Worm (Caenorhabditis elegans): ENCODE data around the gene misc-1.

Gene misc-1

ce11 chrII:285627-286550 is 536 bp upstream of the misc-1 start, which contains the start of gene B0432.10 (continued):
- TF ChIP-seq lir-3 (tag; optimal IDR thresholded peaks at IDR 0.05; ENCODE audit: poor library complexity) (no peak), nhr-77 (tag; optimal IDR thresholded peaks at IDR 0.05) (peak; percentile 38), lin-14 (GFP tag; optimal IDR thresholded peaks at IDR 0.05) (peak; percentile 89), nhr-28 (tag; optimal IDR thresholded peaks at IDR 0.05) (no peak), irx-1 (tag; optimal IDR thresholded peaks at IDR 0.05) (peak; percentile 87), C04F5.9 (tag; optimal IDR thresholded peaks at IDR 0.05) (peak; percentile 65), ama-1 (optimal IDR thresholded peaks at IDR 0.05) (no peak), snpc-4 (tag; optimal IDR thresholded peaks at IDR 0.05) (peak; percentile 84), nhr-90 (tag; optimal IDR thresholded peaks at IDR 0.05; ENCODE audit: poor library complexity) (peak; percentile 86), nhr-85 (tag) (peak; percentile 90), nhr-20 (tag; optimal IDR thresholded peaks at IDR 0.05) (peak; percentile 89), skn-1 (tag; optimal IDR thresholded peaks at IDR 0.05) (peak; percentile 95), snu-23 (GFP tag; optimal IDR thresholded peaks at IDR 0.05) (peak; percentile 93), blmp-1 (tag; optimal IDR thresholded peaks at IDR 0.05) (peak; percentile 77), hlh-4 (tag; optimal IDR thresholded peaks at IDR 0.05) (no peak), alr-1 (tag; optimal IDR thresholded peaks at IDR 0.05; ENCODE audit: borderline replicate concordance) (no peak), ztf-4 (tag; optimal IDR thresholded peaks at IDR 0.05) (peak; percentile 27), fkh-10 (GFP tag; optimal IDR thresholded peaks at IDR 0.05) (no peak), mab-9 (GFP tag; IDR thresholded peaks at IDR 0.05) (peak; percentile 82), swsn-7 (tag; optimal IDR thresholded peaks at IDR 0.05) (peak; percentile 89), unc-62 (GFP tag; optimal IDR thresholded peaks at IDR 0.05) (no peak), nhr-84 (tag; optimal IDR thresholded peaks at IDR 0.05) (no peak), lin-39 (tag; optimal IDR thresholded peaks at IDR 0.05) (peak; percentile 88), C34B4.2 (tag; optimal IDR thresholded peaks at IDR 0.05) (no peak), sox-4 (tag; optimal IDR thresholded peaks at IDR 0.05) (peak; percentile 62), mef-2 (tag; optimal IDR thresholded peaks at IDR 0.05) (no peak), C16A3.4 (tag; optimal IDR thresholded peaks at IDR 0.05) (peak; percentile 85), zip-4 (GFP tag; optimal IDR thresholded peaks at IDR 0.05) (peak; percentile 55), ztf-11 (tag; optimal IDR thresholded peaks at IDR 0.05) (peak in 1 of 2 experiments; percentile 54), fkh-4 (tag; optimal IDR thresholded peaks at IDR 0.05; ENCODE audit: borderline replicate concordance) (no peak), elt-3 (tag; optimal IDR thresholded peaks at IDR 0.05) (peak in 2 of 6 experiments; percentile 68 to 92), ceh-88 (GFP tag; IDR thresholded peaks at IDR 0.05) (0 out of 2 replicates have a peak, but pooled peaks have one; percentile 23), pax-3 (tag; optimal IDR thresholded peaks at IDR 0.05) (peak; percentile 63), nhr-12 (tag; optimal IDR thresholded peaks at IDR 0.05) (no peak), xbp-1 (tag; optimal IDR thresholded peaks at IDR 0.05) (peak; percentile 88), rnt-1 (tag; optimal IDR thresholded peaks at IDR 0.05) (peak; percentile 89), ceh-90 (tag; optimal IDR thresholded peaks at IDR 0.05) (peak; percentile 43), nhr-76 (tag; optimal IDR thresholded peaks at IDR 0.05) (no peak), ceh-82 (tag; optimal IDR thresholded peaks at IDR 0.05) (peak; percentile 92 to 93 (median 93)), egl-13 (tag; optimal IDR thresholded peaks at IDR 0.05) (peak; percentile 81), pag-3 (tag; optimal IDR thresholded peaks at IDR 0.05; ENCODE audit: borderline replicate concordance, insufficient read depth) (no peak)

DNA sequence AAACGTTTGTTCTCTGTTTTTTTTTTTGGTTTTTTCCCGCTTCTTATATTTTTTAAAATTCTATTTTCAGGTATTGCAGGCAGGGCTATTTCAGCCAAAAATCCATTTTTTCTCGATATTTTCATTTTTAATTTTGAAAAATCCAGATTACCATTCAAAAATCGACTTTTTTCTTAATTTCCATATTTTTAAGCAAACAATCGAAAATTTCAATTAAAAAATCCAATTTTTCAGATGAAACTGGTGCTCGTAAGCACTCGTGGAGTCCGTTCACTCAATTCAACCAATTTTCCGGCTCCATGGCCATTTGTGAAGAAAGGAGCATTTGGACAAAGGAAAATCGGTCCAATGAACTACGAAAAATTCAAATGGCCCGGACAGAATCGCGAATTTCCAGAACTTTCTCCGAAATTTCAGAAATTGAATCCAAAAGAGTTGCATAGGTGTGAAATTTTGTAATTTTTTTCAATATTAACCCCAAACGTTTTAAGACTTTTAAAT is 2.3 kb downstream of the misc-1 start, which contains the start of gene mrpl-41:
Gene mrpl-41, plus strand, starts transcription at position 235 of the 501 bp plus-strand sequence.
- TF ChIP-seq tlp-1 (tag; optimal IDR thresholded peaks at IDR 0.05) (no peak), ztf-11 (tag; optimal IDR thresholded peaks at IDR 0.05) (no peak), efl-1 (optimal IDR thresholded peaks at IDR 0.05) (no peak), efl-1 (GFP tag; optimal IDR thresholded peaks at IDR 0.05 in 1 of 2) (peak in 1 of 2 experiments; percentile 91)

Measured in whole organism, L1 larva.